Worm (Caenorhabditis elegans) whole organism, young adult: ENCODE measurements around the gene panl-3.

Experiments used
- B0035.1 ChIP-seq: sonication (generic microtip); optimal IDR thresholded peaks from 2 replicates; lab custom pipeline; 2016; ENCODE audit warnings: missing genetic modification characterization, mild to moderate bottlenecking, missing compliant biosample characterization, missing genotype, missing genetic modification reagents
- B0336.3 ChIP-seq: fragments of 200-800 bp; sonication (Bioruptor generic); IDR thresholded peaks from 2 replicates; pipeline ENCODE4 v1.3.6; 2022; ENCODE audit warnings: missing genetic modification characterization, missing compliant biosample characterization
- F33H1.4 ChIP-seq: fragments of 200-800 bp; sonication (Bioruptor generic); IDR thresholded peaks from 2 replicates; pipeline ENCODE4 v1.3.6; 2022; ENCODE audit warnings: missing genetic modification reagents, missing genetic modification characterization, missing compliant biosample characterization
- F37B4.10 ChIP-seq: fragments of 200-800 bp; sonication (Bioruptor generic); IDR thresholded peaks from 2 replicates; pipeline ENCODE4 v1.3.6; 2022; ENCODE audit warnings: missing genetic modification characterization, missing compliant biosample characterization
- F39B2.1 ChIP-seq: fragments of 200-800 bp; sonication (Bioruptor generic); IDR thresholded peaks from 2 replicates; pipeline ENCODE4 v1.3.6; 2022; ENCODE audit warnings: missing genetic modification reagents, missing genetic modification characterization, missing compliant biosample characterization
- K12H6.12 ChIP-seq: fragments of 200-800 bp; sonication (Bioruptor generic); optimal IDR thresholded peaks from 2 replicates; lab custom pipeline; 2018; ENCODE audit warnings: mild to moderate bottlenecking, missing genetic modification characterization, missing compliant biosample characterization
- T07F8.4 ChIP-seq: sonication (generic microtip); optimal IDR thresholded peaks from 2 replicates; lab custom pipeline; 2016; ENCODE audit warnings: mild to moderate bottlenecking, missing genetic modification characterization, moderate library complexity, missing compliant biosample characterization
- T26A5.8 ChIP-seq: sonication (generic microtip); optimal IDR thresholded peaks from 2 replicates; lab custom pipeline; 2016; ENCODE audit warnings: missing genetic modification characterization, missing compliant biosample characterization
- Y53G8AR.9 ChIP-seq: fragments of 200-800 bp; sonication (Bioruptor generic); conservative IDR thresholded peaks from 2 replicates; pipeline ENCODE4 v1.3.6; 2022; ENCODE audit warnings: missing genetic modification reagents, missing genetic modification characterization, missing compliant biosample characterization
- Y79H2A.3 ChIP-seq: fragments of 200-800 bp; sonication (Bioruptor generic); conservative IDR thresholded peaks from 2 replicates; pipeline ENCODE4 v1.3.6; 2022; ENCODE audit warnings: missing genetic modification reagents, missing genetic modification characterization, missing compliant biosample characterization
- Y95B8A.8 ChIP-seq: fragments of 200-800 bp; sonication (Bioruptor generic); IDR thresholded peaks from 2 replicates; pipeline ENCODE4 v1.3.6; 2022; ENCODE audit warnings: missing genetic modification reagents, missing genetic modification characterization, missing compliant biosample characterization
- ZK185.1 ChIP-seq: sonication (generic microtip); optimal IDR thresholded peaks from 2 replicates; lab custom pipeline; 2016; ENCODE audit warnings: mild to moderate bottlenecking, missing genetic modification characterization, missing compliant biosample characterization; ENCODE audit not compliant: poor library complexity, severe bottlenecking
- akir-1 ChIP-seq: fragments of 200-800 bp; sonication (Bioruptor generic); optimal IDR thresholded peaks from 2 replicates; lab custom pipeline; 2018; ENCODE audit warnings: mild to moderate bottlenecking, missing genetic modification characterization, moderate library complexity, missing compliant biosample characterization
- aptf-3 ChIP-seq: fragments of 200-800 bp; sonication (Bioruptor generic); IDR thresholded peaks from 2 replicates; pipeline ENCODE4 v1.3.6; 2022; ENCODE audit warnings: missing genetic modification characterization, missing compliant biosample characterization
- athp-1 ChIP-seq: sonication (generic microtip); optimal IDR thresholded peaks from 2 replicates; lab custom pipeline; 2017; ENCODE audit warnings: mild to moderate bottlenecking, missing genetic modification characterization, missing compliant biosample characterization
- bed-1 ChIP-seq: fragments of 200-800 bp; sonication (Bioruptor generic); IDR thresholded peaks from 2 replicates; pipeline ENCODE4 v1.3.6; 2022; ENCODE audit warnings: missing genetic modification reagents, missing genetic modification characterization, missing compliant biosample characterization
- cebp-1 ChIP-seq, 2 experiments: fragments of 200-800 bp in 1 of 2; sonication (Bioruptor generic) in 1 of 2; sonication (generic microtip) in 1 of 2; IDR thresholded peaks in 1 of 2; optimal IDR thresholded peaks in 1 of 2; 2 replicates each; pipeline versions ENCODE4 v1.3.6 to Lab custom; 2017 to 2022; ENCODE audit warnings: missing compliant biosample characterization in 2 of 2, missing genetic modification characterization in 2 of 2, mild to moderate bottlenecking in 1 of 2, missing genetic modification reagents in 1 of 2, moderate library complexity in 1 of 2
- ceh-100 ChIP-seq: fragments of 200-800 bp; sonication (Bioruptor generic); IDR thresholded peaks from 2 replicates; pipeline ENCODE4 v1.3.6; 2022; ENCODE audit warnings: missing genetic modification reagents, missing genetic modification characterization, missing compliant biosample characterization
- chd-7 ChIP-seq: sonication (generic microtip); optimal IDR thresholded peaks from 2 replicates; lab custom pipeline; 2016; ENCODE audit warnings: mild to moderate bottlenecking, missing genetic modification characterization, moderate library complexity, missing compliant biosample characterization
- die-1 ChIP-seq: sonication (generic microtip); optimal IDR thresholded peaks from 2 replicates; lab custom pipeline; 2016; ENCODE audit warnings: missing genotype, mild to moderate bottlenecking, missing genetic modification characterization, missing compliant biosample characterization
- egl-18 ChIP-seq: fragments of 200-800 bp; sonication (Bioruptor generic); IDR thresholded peaks from 2 replicates; pipeline ENCODE4 v1.3.6; 2022; ENCODE audit warnings: missing genetic modification reagents, missing genetic modification characterization, missing compliant biosample characterization
- him-1 ChIP-seq: sonication (generic microtip); optimal IDR thresholded peaks from 2 replicates; lab custom pipeline; 2016; ENCODE audit warnings: missing genotype, missing genetic modification reagents, missing genetic modification characterization, missing compliant biosample characterization
- hlh-26 ChIP-seq: fragments of 200-800 bp; sonication (Bioruptor generic); conservative IDR thresholded peaks from 2 replicates; pipeline ENCODE4 v1.3.6; 2022; ENCODE audit warnings: missing genetic modification reagents, missing genetic modification characterization, missing compliant biosample characterization
- hrde-1 ChIP-seq: sonication (generic microtip); optimal IDR thresholded peaks from 2 replicates; lab custom pipeline; 2016; ENCODE audit warnings: missing genetic modification characterization, mild to moderate bottlenecking, missing compliant biosample characterization, moderate library complexity, missing genotype, missing genetic modification reagents, borderline replicate concordance
- let-607 ChIP-seq, 2 experiments: fragments of 200-800 bp in 1 of 2; sonication (Bioruptor generic) in 1 of 2; sonication (generic microtip) in 1 of 2; optimal IDR thresholded peaks; 2 replicates each; lab custom pipeline; 2016 to 2018; ENCODE audit warnings: mild to moderate bottlenecking in 2 of 2, missing compliant biosample characterization in 2 of 2, missing genetic modification characterization in 2 of 2, moderate library complexity in 2 of 2, missing genotype in 1 of 2
- lin-54 ChIP-seq: fragments of 200-800 bp; sonication (Bioruptor generic); optimal IDR thresholded peaks from 2 replicates; lab custom pipeline; 2018; ENCODE audit warnings: mild to moderate bottlenecking, missing genetic modification characterization, missing compliant biosample characterization
- madf-10 ChIP-seq: sonication (generic microtip); optimal IDR thresholded peaks from 2 replicates; lab custom pipeline; 2016; ENCODE audit warnings: mild to moderate bottlenecking, missing genetic modification characterization, missing compliant biosample characterization
- madf-6 ChIP-seq: fragments of 200-800 bp; sonication (Bioruptor generic); IDR thresholded peaks from 2 replicates; pipeline ENCODE4 v1.3.6; 2022; ENCODE audit warnings: missing genetic modification reagents, missing genetic modification characterization, missing compliant biosample characterization
- mes-4 ChIP-seq: sonication (generic microtip); optimal IDR thresholded peaks from 2 replicates; lab custom pipeline; 2016; ENCODE audit warnings: missing genotype, missing genetic modification characterization, missing compliant biosample characterization
- nfyb-1 ChIP-seq: fragments of 200-800 bp; sonication (Bioruptor generic); IDR thresholded peaks from 2 replicates; pipeline ENCODE4 v1.3.6; 2022; ENCODE audit warnings: missing genetic modification reagents, missing genetic modification characterization, missing compliant biosample characterization
- nhr-27 ChIP-seq: fragments of 200-800 bp; sonication (Bioruptor generic); optimal IDR thresholded peaks from 2 replicates; lab custom pipeline; 2018; ENCODE audit warnings: mild to moderate bottlenecking, missing genetic modification characterization, moderate library complexity, missing compliant biosample characterization
- pha-4 ChIP-seq: fragments of 150-350 bp; sonication (generic microtip); optimal IDR thresholded peaks from 2 replicates; lab custom pipeline; 2014; ENCODE audit warnings: missing biosample characterization, missing genetic modification reagents, missing genetic modification characterization
- rcor-1 ChIP-seq: fragments of 200-800 bp; sonication (Bioruptor generic); IDR thresholded peaks from 2 replicates; pipeline ENCODE4 v1.3.6; 2022; ENCODE audit warnings: missing genetic modification reagents, missing genetic modification characterization, missing compliant biosample characterization
- repo-1 ChIP-seq: sonication (generic microtip); optimal IDR thresholded peaks from 2 replicates; lab custom pipeline; 2017; ENCODE audit warnings: mild to moderate bottlenecking, missing genetic modification characterization, missing compliant biosample characterization
- rpc-1 ChIP-seq, 2 experiments: fragments of 150-350 bp in 1 of 2; sonication (generic microtip) in 1 of 2; optimal IDR thresholded peaks; 2 replicates each; lab custom pipeline; 2014 to 2018; ENCODE audit warnings: missing biosample characterization in 1 of 2, missing genetic modification characterization in 1 of 2, missing genetic modification reagents in 1 of 2, missing genotype in 1 of 2
- sdz-38 ChIP-seq: sonication (generic microtip); optimal IDR thresholded peaks from 2 replicates; lab custom pipeline; 2016; ENCODE audit warnings: missing genotype, missing genetic modification characterization, missing compliant biosample characterization
- sea-2 ChIP-seq: fragments of 200-800 bp; sonication (Bioruptor generic); IDR thresholded peaks from 2 replicates; pipeline ENCODE4 v1.3.6; 2022; ENCODE audit warnings: missing genetic modification characterization, missing compliant biosample characterization
- snpc-1.3 ChIP-seq: sonication (generic microtip); optimal IDR thresholded peaks from 2 replicates; lab custom pipeline; 2017; ENCODE audit warnings: missing genetic modification characterization, mild to moderate bottlenecking, missing compliant biosample characterization, antibody characterized with exemption, moderate library complexity, missing genotype, missing genetic modification reagents; ENCODE audit not compliant: insufficient read depth
- tbx-9 ChIP-seq: sonication (generic microtip); optimal IDR thresholded peaks from 2 replicates; lab custom pipeline; 2016; ENCODE audit warnings: borderline replicate concordance, missing genetic modification characterization, inconsistent platforms, missing compliant biosample characterization
- tlf-1 ChIP-seq: fragments of 200-800 bp; sonication (Bioruptor generic); optimal IDR thresholded peaks from 2 replicates; lab custom pipeline; 2018; ENCODE audit warnings: mild to moderate bottlenecking, missing genetic modification characterization, missing compliant biosample characterization
- unc-130 ChIP-seq: sonication (generic microtip); optimal IDR thresholded peaks from 2 replicates; lab custom pipeline; 2016; ENCODE audit warnings: missing genetic modification reagents, missing genetic modification characterization, missing compliant biosample characterization
- unc-62 ChIP-seq: fragments of 150-350 bp; optimal IDR thresholded peaks from 2 replicates; lab custom pipeline; 2014; ENCODE audit warnings: missing biosample characterization, missing genetic modification reagents, missing genetic modification characterization
- ztf-22 ChIP-seq: fragments of 200-800 bp; sonication (Bioruptor generic); optimal IDR thresholded peaks from 2 replicates; lab custom pipeline; 2018; ENCODE audit warnings: mild to moderate bottlenecking, missing genetic modification characterization, moderate library complexity, missing compliant biosample characterization
- ztf-25 ChIP-seq: fragments of 200-800 bp; sonication (Bioruptor generic); IDR thresholded peaks from 2 replicates; pipeline ENCODE4 v1.3.6; 2022; ENCODE audit warnings: missing genetic modification reagents, missing genetic modification characterization, missing compliant biosample characterization
- ztf-3 ChIP-seq: fragments of 200-800 bp; sonication (Bioruptor generic); optimal IDR thresholded peaks from 2 replicates; lab custom pipeline; 2018; ENCODE audit warnings: mild to moderate bottlenecking, missing genetic modification characterization, missing compliant biosample characterization
- ztf-6 ChIP-seq: fragments of 200-800 bp; sonication (Bioruptor generic); IDR thresholded peaks from 2 replicates; pipeline ENCODE4 v1.3.6; 2022; ENCODE audit warnings: missing genetic modification reagents, missing genetic modification characterization, missing compliant biosample characterization

Gene panl-3

DNA sequence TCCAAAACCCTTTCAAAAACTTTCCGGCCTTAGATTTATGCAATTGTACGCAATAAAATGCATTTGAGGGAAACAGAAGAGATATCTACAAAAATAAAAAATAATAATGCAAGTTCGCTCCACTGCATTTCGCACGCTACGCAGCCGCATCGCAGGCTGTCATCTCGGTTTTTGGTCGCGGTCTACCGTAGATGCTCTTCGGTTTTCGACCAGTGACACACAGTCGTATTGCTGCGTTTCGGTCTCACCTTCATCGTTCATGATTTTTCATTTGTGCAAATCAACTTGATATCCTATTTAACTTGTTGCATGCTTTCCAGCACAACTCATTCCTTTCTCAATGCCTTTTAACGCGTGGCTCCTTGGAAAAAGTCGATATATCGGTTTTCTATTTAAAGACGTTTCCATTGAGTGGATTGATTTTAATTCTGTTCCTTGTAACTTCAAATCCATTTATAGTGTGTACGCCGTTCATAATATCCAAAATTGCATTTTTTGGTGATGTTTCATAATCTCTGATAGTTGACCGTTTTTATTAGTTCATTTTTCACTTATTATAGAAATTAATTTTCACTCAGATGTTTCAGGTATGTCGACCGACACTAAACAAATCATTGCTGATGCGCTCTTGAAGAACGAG lies 38.1 kb upstream of the panl-3 start, which contains the start of gene vha-1 (continued):
- TF ChIP-seq rpc-1 (optimal IDR thresholded peaks at IDR 0.05; lab: Kevin White, UChicago): no peak
- TF ChIP-seq rpc-1 (tag; optimal IDR thresholded peaks at IDR 0.05; lab: Kevin White, UChicago): no peak
- TF ChIP-seq B0035.1: no peak
- no peak for TF ChIP-seq egl-18 (GFP tag; lab: Robert Waterston, UW)
- no peak for TF ChIP-seq ztf-3 (GFP tag; lab: Kevin White, UChicago)
- 0 out of 2 replicates have a peak, but pooled peaks have one; percentile 38 for TF ChIP-seq cebp-1 (GFP tag; IDR thresholded peaks at IDR 0.05; lab: Robert Waterston, UW)
- peak; percentile 74 for TF ChIP-seq cebp-1 (tag; optimal IDR thresholded peaks at IDR 0.05; lab: Kevin White, UChicago)
- peak; percentile 66 for TF ChIP-seq tlf-1
- TF ChIP-seq athp-1 (tag; lab: Kevin White, UChicago): peak; percentile 61
- TF ChIP-seq snpc-1.3 (tag; lab: Kevin White, UChicago): peak; percentile 0
- TF ChIP-seq B0336.3 (GFP tag; lab: Robert Waterston, UW): 0 out of 2 replicates have a peak, but pooled peaks have one; percentile 54
- TF ChIP-seq T26A5.8 (tag; lab: Kevin White, UChicago): no peak
- peak; percentile 87 to 91 for TF ChIP-seq let-607 (tag; optimal IDR thresholded peaks at IDR 0.05; lab: Kevin White, UChicago)
- no peak for TF ChIP-seq sea-2 (GFP tag; lab: Robert Waterston, UW)
- peak; percentile 63 for TF ChIP-seq Y53G8AR.9 (GFP tag; lab: Robert Waterston, UW)
- peak; percentile 26 for TF ChIP-seq ZK185.1
- no peak for TF ChIP-seq tbx-9 (tag; lab: Kevin White, UChicago)
- TF ChIP-seq Y95B8A.8 (GFP tag; lab: Robert Waterston, UW): no peak
- no peak for TF ChIP-seq unc-130 (GFP tag; lab: Kevin White, UChicago)
- peak; percentile 64 for TF ChIP-seq K12H6.12 (tag; lab: Kevin White, UChicago)
- TF ChIP-seq nfyb-1 (GFP tag; lab: Robert Waterston, UW): peak; percentile 67; the same call in 1 of the 2 replicates
- TF ChIP-seq nhr-27 (tag; lab: Kevin White, UChicago): no peak
- peak; percentile 77 for TF ChIP-seq ceh-100 (GFP tag; lab: Robert Waterston, UW)
- TF ChIP-seq hlh-26: no peak
- TF ChIP-seq F37B4.10 (GFP tag; lab: Robert Waterston, UW): no peak
- TF ChIP-seq unc-62: peak; percentile 18
- peak; percentile 30 for TF ChIP-seq die-1
- TF ChIP-seq lin-54 (GFP tag; lab: Kevin White, UChicago): peak; percentile 70
- TF ChIP-seq F39B2.1 (GFP tag; lab: Robert Waterston, UW): no peak
- TF ChIP-seq madf-10 (tag; lab: Kevin White, UChicago): peak; percentile 52
- TF ChIP-seq hrde-1 (tag; lab: Kevin White, UChicago): no peak
- TF ChIP-seq aptf-3 (GFP tag; lab: Robert Waterston, UW): no peak
- no peak for TF ChIP-seq akir-1
- no peak for TF ChIP-seq ztf-22 (GFP tag; lab: Kevin White, UChicago)
- TF ChIP-seq him-1 (tag; lab: Kevin White, UChicago): no peak
- 0 out of 2 replicates have a peak, but pooled peaks have one; percentile 45 for TF ChIP-seq ztf-6 (GFP tag; lab: Robert Waterston, UW)
- TF ChIP-seq F33H1.4 (GFP tag; lab: Robert Waterston, UW): peak; percentile 34
- no peak for TF ChIP-seq bed-1 (GFP tag; lab: Robert Waterston, UW)
- peak; percentile 92 for TF ChIP-seq pha-4 (tag; lab: Kevin White, UChicago)
- no peak for TF ChIP-seq Y79H2A.3 (GFP tag; lab: Robert Waterston, UW)
- TF ChIP-seq rcor-1 (GFP tag; lab: Robert Waterston, UW): peak; percentile 77; the same call in 1 of the 2 replicates
- TF ChIP-seq ztf-25 (GFP tag; lab: Robert Waterston, UW): no peak
- no peak for TF ChIP-seq repo-1 (tag; lab: Kevin White, UChicago)
- TF ChIP-seq mes-4 (tag; lab: Kevin White, UChicago): no peak
- TF ChIP-seq sdz-38 (tag; lab: Kevin White, UChicago): no peak
- peak; percentile 38; the same call in 1 of the 2 replicates for TF ChIP-seq madf-6 (GFP tag; lab: Robert Waterston, UW)
- no peak for TF ChIP-seq T07F8.4
- TF ChIP-seq chd-7 (tag; lab: Kevin White, UChicago): no peak
